Fruit fly (Drosophila melanogaster) whole organism, embryonic: Measurements from ENCODE around the gene Glut1.

Source experiments
- BEAF-32 ChIP-seq: fragments of 200-800 bp; sonication (Bioruptor generic); optimal IDR thresholded peaks from 3 replicates; lab custom pipeline; 2017; ENCODE audit warnings: missing biosample characterization, missing genetic modification characterization, mild to moderate bottlenecking, moderate library complexity, missing genetic modification reagents
- Blimp-1 ChIP-seq: fragments of 200-800 bp; sonication (Bioruptor generic); optimal IDR thresholded peaks from 3 replicates; lab custom pipeline; 2018; ENCODE audit warnings: missing biosample characterization, missing genetic modification characterization, mild to moderate bottlenecking, moderate library complexity, missing genetic modification reagents
- C15 ChIP-seq: fragments of 200-800 bp; sonication (Bioruptor generic); IDR thresholded peaks from 3 replicates; pipeline ENCODE4 v1.3.6; 2022; ENCODE audit warnings: missing biosample characterization, missing genetic modification characterization
- CG10565 ChIP-seq: fragments of 200-800 bp; sonication (Bioruptor generic); optimal IDR thresholded peaks from 3 replicates; lab custom pipeline; 2016; ENCODE audit warnings: missing biosample characterization, mild to moderate bottlenecking, missing genetic modification characterization
- CG11093 ChIP-seq: fragments of 200-800 bp; sonication (Bioruptor generic); IDR thresholded peaks from 3 replicates; pipeline ENCODE4 v1.3.6; 2022; ENCODE audit warnings: missing biosample characterization, missing genetic modification characterization
- CG1233 ChIP-seq: fragments of 200-800 bp; sonication (Bioruptor generic); optimal IDR thresholded peaks from 4 replicates; lab custom pipeline; 2018; ENCODE audit warnings: missing biosample characterization, mild to moderate bottlenecking, missing genetic modification characterization
- CG13287 ChIP-seq: fragments of 200-800 bp; sonication (Bioruptor generic); IDR thresholded peaks from 2 replicates; pipeline ENCODE4 v1.3.6; 2022; ENCODE audit warnings: missing biosample characterization, missing genetic modification characterization; ENCODE audit not compliant: partially characterized antibody
- CG14710 ChIP-seq: fragments of 200-800 bp; sonication (Bioruptor generic); optimal IDR thresholded peaks from 3 replicates; lab custom pipeline; 2019; ENCODE audit warnings: missing biosample characterization, mild to moderate bottlenecking, missing genetic modification characterization, moderate library complexity
- CG14860 ChIP-seq: fragments of 200-800 bp; sonication (Bioruptor generic); IDR thresholded peaks from 3 replicates; pipeline ENCODE4 v1.3.6; 2022; ENCODE audit warnings: missing biosample characterization, missing genetic modification characterization; ENCODE audit not compliant: partially characterized antibody
- CG1647 ChIP-seq: fragments of 200-800 bp; sonication (Bioruptor generic); optimal IDR thresholded peaks from 3 replicates; lab custom pipeline; 2016; ENCODE audit warnings: missing biosample characterization, missing genetic modification characterization
- CG17802 ChIP-seq: fragments of 200-800 bp; sonication (Bioruptor generic); optimal IDR thresholded peaks from 2 replicates; lab custom pipeline; 2018; ENCODE audit warnings: missing biosample characterization, mild to moderate bottlenecking, missing genetic modification characterization, moderate library complexity
- CG18599 ChIP-seq: fragments of 200-800 bp; sonication (Bioruptor generic); optimal IDR thresholded peaks from 3 replicates; lab custom pipeline; 2017; ENCODE audit warnings: missing biosample characterization, missing genetic modification characterization, mild to moderate bottlenecking, moderate library complexity, missing genetic modification reagents
- CG2889 ChIP-seq: fragments of 200-800 bp; sonication (Bioruptor generic); IDR thresholded peaks from 3 replicates; pipeline ENCODE4 v1.3.6; 2022; ENCODE audit warnings: missing biosample characterization, missing genetic modification characterization
- CG3726 ChIP-seq: fragments of 200-800 bp; sonication (Bioruptor generic); IDR thresholded peaks from 3 replicates; pipeline ENCODE4, ENCODE4 v1.3.6; 2022; ENCODE audit warnings: missing biosample characterization, missing genetic modification characterization
- CG4707 ChIP-seq: fragments of 200-800 bp; sonication (Bioruptor generic); optimal IDR thresholded peaks from 2 replicates; lab custom pipeline; 2018; ENCODE audit warnings: missing biosample characterization, mild to moderate bottlenecking, missing genetic modification characterization, moderate library complexity
- CG5180 ChIP-seq: fragments of 200-800 bp; sonication (Bioruptor generic); optimal IDR thresholded peaks from 3 replicates; lab custom pipeline; 2017; ENCODE audit warnings: missing biosample characterization, missing genetic modification characterization, mild to moderate bottlenecking, moderate library complexity, missing genetic modification reagents
- CG7372 ChIP-seq: fragments of 200-800 bp; sonication (Bioruptor generic); IDR thresholded peaks from 2 replicates; pipeline ENCODE4 v1.3.6; 2022; ENCODE audit warnings: missing biosample characterization, missing genetic modification characterization
- CG8388 ChIP-seq: fragments of 200-800 bp; sonication (Bioruptor generic); optimal IDR thresholded peaks from 2 replicates; lab custom pipeline; 2019; ENCODE audit warnings: missing biosample characterization, mild to moderate bottlenecking, missing genetic modification characterization, moderate library complexity
- CG9932 ChIP-seq: fragments of 200-800 bp; sonication (Bioruptor generic); IDR thresholded peaks from 2 replicates; pipeline ENCODE4 v1.3.6; 2022; ENCODE audit warnings: missing biosample characterization, missing genetic modification characterization
- D19A ChIP-seq: fragments of 200-800 bp; optimal IDR thresholded peaks from 3 replicates; lab custom pipeline; 2019; ENCODE audit warnings: missing biosample characterization, mild to moderate bottlenecking, missing genetic modification characterization, moderate library complexity
- Dad ChIP-seq: fragments of 200-800 bp; sonication (Bioruptor generic); optimal IDR thresholded peaks from 3 replicates; lab custom pipeline; 2016; ENCODE audit warnings: missing biosample characterization, missing genetic modification characterization
- Dbx ChIP-seq: fragments of 200-800 bp; sonication (Bioruptor generic); IDR thresholded peaks from 3 replicates; pipeline ENCODE4 v1.3.6; 2022; ENCODE audit warnings: missing biosample characterization, missing genetic modification characterization
- Dref ChIP-seq: fragments of 200-800 bp; sonication (Bioruptor generic); IDR thresholded peaks from 2 replicates; pipeline ENCODE4 v1.3.6; 2022; ENCODE audit warnings: missing biosample characterization, missing genetic modification characterization
- HLH3B ChIP-seq: fragments of 200-800 bp; sonication (Bioruptor generic); IDR thresholded peaks from 2 replicates; pipeline ENCODE4 v1.3.6; 2022; ENCODE audit warnings: missing biosample characterization, missing genetic modification characterization
- HLH4C ChIP-seq: fragments of 200-800 bp; sonication (Bioruptor generic); IDR thresholded peaks from 3 replicates; pipeline ENCODE4 v1.3.6; 2022; ENCODE audit warnings: missing biosample characterization, missing genetic modification characterization; ENCODE audit not compliant: partially characterized antibody
- HmgD ChIP-seq: fragments of 200-800 bp; sonication (Bioruptor generic); optimal IDR thresholded peaks from 3 replicates; lab custom pipeline; 2016; ENCODE audit warnings: missing biosample characterization, missing genetic modification characterization
- Hr3 ChIP-seq: fragments of 200-800 bp; sonication (Bioruptor generic); optimal IDR thresholded peaks from 3 replicates; lab custom pipeline; 2016; ENCODE audit warnings: missing biosample characterization, missing genetic modification characterization
- MBD-R2 ChIP-seq: fragments of 200-800 bp; sonication (Bioruptor generic); IDR thresholded peaks from 2 replicates; pipeline ENCODE4 v1.3.6; 2022; ENCODE audit warnings: missing biosample characterization, missing genetic modification characterization
- Max ChIP-seq: fragments of 200-800 bp; sonication (Bioruptor generic); optimal IDR thresholded peaks from 2 replicates; lab custom pipeline; 2016; ENCODE audit warnings: missing biosample characterization, mild to moderate bottlenecking, missing genetic modification characterization
- Ravus ChIP-seq: fragments of 200-800 bp; sonication (Bioruptor generic); IDR thresholded peaks from 2 replicates; pipeline ENCODE4 v1.3.6; 2022; ENCODE audit warnings: missing biosample characterization, missing genetic modification characterization
- Scr ChIP-seq: fragments of 200-800 bp; sonication (Bioruptor generic); IDR thresholded peaks from 2 replicates; pipeline ENCODE4 v1.3.6; 2022; ENCODE audit warnings: missing biosample characterization, missing genetic modification characterization; ENCODE audit not compliant: partially characterized antibody
- crc ChIP-seq: fragments of 200-800 bp; sonication (Bioruptor generic); optimal IDR thresholded peaks from 2 replicates; lab custom pipeline; 2016; ENCODE audit warnings: missing biosample characterization, missing genetic modification characterization
- crol ChIP-seq: fragments of 200-800 bp; sonication (Bioruptor generic); IDR thresholded peaks from 2 replicates; pipeline ENCODE4 v1.3.6; 2022; ENCODE audit warnings: missing biosample characterization, missing genetic modification characterization
- lab ChIP-seq: fragments of 200-800 bp; sonication (Bioruptor generic); optimal IDR thresholded peaks from 3 replicates; lab custom pipeline; 2017; ENCODE audit warnings: missing biosample characterization, missing genetic modification characterization, mild to moderate bottlenecking, moderate library complexity, missing genetic modification reagents
- lola ChIP-seq, 3 experiments: fragments of >200 bp in 2 of 3; fragments of 200-800 bp in 1 of 3; sonication (Bioruptor generic) in 1 of 3; optimal IDR thresholded peaks; 2 replicates each; lab custom pipeline; 2017 to 2019; ENCODE audit warnings: missing biosample characterization in 3 of 3, missing genetic modification characterization in 3 of 3, mild to moderate bottlenecking in 1 of 3, moderate library complexity in 1 of 3
- luna ChIP-seq: fragments of 200-800 bp; sonication (Bioruptor generic); optimal IDR thresholded peaks from 2 replicates; lab custom pipeline; 2016; ENCODE audit warnings: missing biosample characterization, missing genetic modification characterization
- onecut ChIP-seq: fragments of 200-800 bp; sonication (Bioruptor generic); IDR thresholded peaks from 2 replicates; pipeline ENCODE4 v1.3.6; 2022; ENCODE audit warnings: missing biosample characterization, missing genetic modification characterization
- psq ChIP-seq: fragments of 200-800 bp; sonication (Bioruptor generic); optimal IDR thresholded peaks from 2 replicates; lab custom pipeline; 2017; ENCODE audit warnings: missing biosample characterization, missing genetic modification characterization
- pzg ChIP-seq: fragments of 200-800 bp; sonication (Bioruptor generic); optimal IDR thresholded peaks from 3 replicates; lab custom pipeline; 2018; ENCODE audit warnings: missing biosample characterization, mild to moderate bottlenecking, missing genetic modification characterization, moderate library complexity
- row ChIP-seq: fragments of 200-800 bp; sonication (Bioruptor generic); IDR thresholded peaks from 3 replicates; pipeline ENCODE4 v1.3.6; 2022; ENCODE audit warnings: missing biosample characterization, missing genetic modification characterization
- run ChIP-seq: fragments of 200-800 bp; sonication (Bioruptor generic); optimal IDR thresholded peaks from 3 replicates; lab custom pipeline; 2018; ENCODE audit warnings: missing biosample characterization, mild to moderate bottlenecking, missing genetic modification characterization
- slbo ChIP-seq: fragments of 200-800 bp; sonication (Bioruptor generic); IDR thresholded peaks from 2 replicates; pipeline ENCODE4 v1.3.6; 2022; ENCODE audit warnings: missing biosample characterization, missing genetic modification characterization
- tap ChIP-seq: fragments of 200-800 bp; optimal IDR thresholded peaks from 3 replicates; lab custom pipeline; 2019; ENCODE audit warnings: missing biosample characterization, mild to moderate bottlenecking, missing genetic modification characterization, moderate library complexity
- trem ChIP-seq: fragments of 200-800 bp; optimal IDR thresholded peaks from 3 replicates; lab custom pipeline; 2019; ENCODE audit warnings: missing biosample characterization, mild to moderate bottlenecking, missing genetic modification characterization, moderate library complexity
- unc-4 ChIP-seq: fragments of 200-800 bp; sonication (Bioruptor generic); IDR thresholded peaks from 2 replicates; pipeline ENCODE4 v1.3.6; 2022; ENCODE audit warnings: missing biosample characterization, missing genetic modification characterization; ENCODE audit not compliant: partially characterized antibody
- wor ChIP-seq: fragments of 200-800 bp; sonication (Bioruptor generic); IDR thresholded peaks from 2 replicates; pipeline ENCODE4 v1.3.6; 2022; ENCODE audit warnings: missing biosample characterization, missing genetic modification characterization

The Glut1 gene

dm6 chr3L:964022-964421, 50.1 kb downstream of the Glut1 start (continued):
- TF ChIP-seq CG17802 (tag; lab: Kevin White, UChicago), result no peak
- no peak for TF ChIP-seq CG8388 (GFP tag; lab: Kevin White, UChicago)
- no peak for TF ChIP-seq Ravus (GFP tag; lab: Robert Waterston, UW)
- TF ChIP-seq CG3726, result no peak
- TF ChIP-seq lola (GFP tag; optimal IDR thresholded peaks at IDR 0.05; lab: Kevin White, UChicago), result no peak
- TF ChIP-seq wor (GFP tag; lab: Robert Waterston, UW), result no peak
- TF ChIP-seq crc, result no peak
- TF ChIP-seq CG14710 (tag; lab: Kevin White, UChicago), result no peak
- no peak for TF ChIP-seq HLH4C (GFP tag; lab: Robert Waterston, UW)
- TF ChIP-seq HLH3B (GFP tag; lab: Robert Waterston, UW), result no peak
- TF ChIP-seq Dad (GFP tag; lab: Kevin White, UChicago), result no peak
- TF ChIP-seq CG1233 (GFP tag; lab: Kevin White, UChicago), result no peak
- no peak for TF ChIP-seq D19A (tag; lab: Kevin White, UChicago)
- TF ChIP-seq HmgD, result no peak
- no peak for TF ChIP-seq Blimp-1
- TF ChIP-seq tap, result no peak
- peak; percentile 58 for TF ChIP-seq CG18599 (GFP tag; lab: Kevin White, UChicago)

dm6 chr3L:967822-968576, 54.1 kb downstream of the Glut1 start:
- TF ChIP-seq crol (GFP tag; lab: Robert Waterston, UW), result peak; percentile 7
- no peak for TF ChIP-seq Max (GFP tag; lab: Kevin White, UChicago)
- TF ChIP-seq MBD-R2 (GFP tag; lab: Robert Waterston, UW), result no peak
- TF ChIP-seq run (tag; lab: Kevin White, UChicago), result no peak
- peak; percentile 18 for TF ChIP-seq CG4707
- no peak for TF ChIP-seq Dbx (GFP tag; lab: Robert Waterston, UW)
- no peak for TF ChIP-seq trem (tag; lab: Kevin White, UChicago)
- no peak for TF ChIP-seq psq (GFP tag; lab: Kevin White, UChicago)
- TF ChIP-seq CG11093 (GFP tag; lab: Robert Waterston, UW), result no peak
- TF ChIP-seq C15 (GFP tag; lab: Robert Waterston, UW), result no peak
- peak; percentile 39; the same call in 1 of the 2 replicates for TF ChIP-seq CG7372 (GFP tag; lab: Robert Waterston, UW)
- no peak for TF ChIP-seq CG1647 (GFP tag; lab: Kevin White, UChicago)

dm6 chr3L:993709-994108, 79.8 kb downstream of the Glut1 start, which contains the start of gene aln:
TSS of gene aln (plus strand) at chr3L:993983.
- TF ChIP-seq CG5180 (GFP tag; lab: Kevin White, UChicago) (no peak), Hr3 (GFP tag; lab: Kevin White, UChicago) (no peak), CG13287 (GFP tag; lab: Robert Waterston, UW) (peak; percentile 37; the same call in 1 of the 2 replicates), lab (GFP tag; lab: Kevin White, UChicago) (no peak), luna (GFP tag; lab: Kevin White, UChicago) (no peak), unc-4 (GFP tag; lab: Robert Waterston, UW) (peak; percentile 53; the same call in 1 of the 2 replicates), CG9932 (GFP tag; lab: Robert Waterston, UW) (0 out of 2 replicates have a peak, but pooled peaks have one; percentile 35), CG14860 (GFP tag; lab: Robert Waterston, UW) (no peak), Dref (GFP tag; lab: Robert Waterston, UW) (peak; percentile 48), BEAF-32 (peak; percentile 42), slbo (GFP tag; lab: Robert Waterston, UW) (peak; percentile 32; the same call in 1 of the 2 replicates), CG10565 (GFP tag; lab: Kevin White, UChicago) (no peak), row (GFP tag; lab: Robert Waterston, UW) (0 out of 3 replicates have a peak, but pooled peaks have one; percentile 47), psq (GFP tag; lab: Kevin White, UChicago) (no peak), onecut (GFP tag; lab: Robert Waterston, UW) (no peak), CG2889 (no peak), pzg (GFP tag; lab: Kevin White, UChicago) (peak; percentile 37), Dbx (GFP tag; lab: Robert Waterston, UW) (0 out of 3 replicates have a peak, but pooled peaks have one; percentile 32), Scr (0 out of 2 replicates have a peak, but pooled peaks have one; percentile 23)
